Worm (Caenorhabditis elegans) whole organism, mixed stage, embryonic: Measurements from ENCODE around the gene C26B2.2.

ENCODE experiments used
- blmp-1 ChIP-seq: fragments of 150-350 bp; optimal IDR thresholded peaks from 2 replicates; lab custom pipeline; 2014; ENCODE audit warnings: missing biosample characterization, missing genetic modification characterization
- ceh-43 ChIP-seq: fragments of 200-800 bp; sonication (Bioruptor generic); optimal IDR thresholded peaks from 2 replicates; lab custom pipeline; 2018; ENCODE audit warnings: mild to moderate bottlenecking, missing genetic modification characterization, moderate library complexity, missing compliant biosample characterization
- ceh-83 ChIP-seq: fragments of 200-800 bp; sonication (Bioruptor generic); optimal IDR thresholded peaks from 2 replicates; lab custom pipeline; 2018; ENCODE audit warnings: mild to moderate bottlenecking, missing genetic modification characterization, missing compliant biosample characterization
- ces-1 ChIP-seq: fragments of 150-350 bp; optimal IDR thresholded peaks from 2 replicates; lab custom pipeline; 2014; ENCODE audit warnings: missing biosample characterization, missing genetic modification reagents, missing genetic modification characterization
- elt-1 ChIP-seq: sonication (generic microtip); optimal IDR thresholded peaks from 2 replicates; lab custom pipeline; 2017; ENCODE audit warnings: missing genetic modification characterization, mild to moderate bottlenecking, missing compliant biosample characterization, antibody characterized with exemption, moderate library complexity, borderline replicate concordance; ENCODE audit not compliant: insufficient read depth
- elt-3 ChIP-seq: fragments of 150-350 bp; optimal IDR thresholded peaks from 2 replicates; lab custom pipeline; 2014; ENCODE audit warnings: missing biosample characterization, missing genetic modification characterization
- ham-2 ChIP-seq: fragments of 200-800 bp; sonication (Bioruptor generic); optimal IDR thresholded peaks from 2 replicates; lab custom pipeline; 2018; ENCODE audit warnings: mild to moderate bottlenecking, missing genetic modification characterization, missing compliant biosample characterization
- lin-32 ChIP-seq: fragments of 200-800 bp; sonication (Bioruptor generic); optimal IDR thresholded peaks from 2 replicates; lab custom pipeline; 2018; ENCODE audit warnings: mild to moderate bottlenecking, missing genetic modification characterization, missing compliant biosample characterization
- pha-4 ChIP-seq: fragments of 150-350 bp; optimal IDR thresholded peaks from 2 replicates; lab custom pipeline; 2018; ENCODE audit warnings: missing biosample characterization, missing genetic modification reagents, missing genetic modification characterization

DNA sequence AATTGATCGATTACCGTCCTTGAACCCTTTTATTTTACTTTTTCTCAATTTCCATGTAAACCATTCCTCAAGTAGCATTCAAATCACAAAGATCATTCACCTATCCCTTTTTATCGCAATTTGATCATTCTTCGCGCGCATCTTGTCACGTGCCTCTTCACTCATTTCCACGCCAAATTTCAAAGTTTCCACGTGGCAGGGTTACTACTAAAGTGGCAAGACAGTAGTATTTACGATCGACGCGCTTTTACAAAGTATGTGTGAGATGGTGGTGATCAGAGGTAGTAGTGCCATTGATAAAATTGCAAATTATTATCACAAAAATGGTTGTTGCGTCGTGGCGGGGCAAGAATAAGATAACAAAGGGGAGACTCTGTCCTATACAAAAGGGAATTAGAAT, 6.5 kb upstream of the C26B2.2 start:
- no peak for TF ChIP-seq ceh-43 (GFP tag; lab: Kevin White, UChicago)
- no peak for TF ChIP-seq pha-4 (tag; lab: Kevin White, UChicago)
- no peak for TF ChIP-seq ces-1 (GFP tag; lab: Kevin White, UChicago)
- no peak for TF ChIP-seq blmp-1 (tag; lab: Kevin White, UChicago)
- no peak for TF ChIP-seq elt-3
- TF ChIP-seq elt-1: no peak
- TF ChIP-seq ham-2 (GFP tag; lab: Kevin White, UChicago): no peak
- TF ChIP-seq ceh-83 (GFP tag; lab: Kevin White, UChicago): no peak
- no peak for TF ChIP-seq lin-32 (GFP tag; lab: Kevin White, UChicago)
